Worm (Caenorhabditis elegans) whole organism, young adult: ENCODE data around the gene dhs-8.

Source experiments
- C17E4.6 ChIP-seq: fragments of 200-800 bp; sonication (Bioruptor generic); IDR thresholded peaks from 2 replicates; pipeline ENCODE4 v1.3.6; 2022; ENCODE audit warnings: missing genetic modification reagents, missing genetic modification characterization, missing compliant biosample characterization
- F57A8.1 ChIP-seq: fragments of 200-800 bp; sonication (Bioruptor generic); optimal IDR thresholded peaks from 2 replicates; lab custom pipeline; 2018; ENCODE audit warnings: mild to moderate bottlenecking, missing genetic modification characterization, moderate library complexity, missing compliant biosample characterization
- T07F8.4 ChIP-seq: sonication (generic microtip); optimal IDR thresholded peaks from 2 replicates; lab custom pipeline; 2016; ENCODE audit warnings: mild to moderate bottlenecking, missing genetic modification characterization, moderate library complexity, missing compliant biosample characterization
- akir-1 ChIP-seq: fragments of 200-800 bp; sonication (Bioruptor generic); optimal IDR thresholded peaks from 2 replicates; lab custom pipeline; 2018; ENCODE audit warnings: mild to moderate bottlenecking, missing genetic modification characterization, moderate library complexity, missing compliant biosample characterization
- ceh-27 ChIP-seq: fragments of 200-800 bp; sonication (Bioruptor generic); optimal IDR thresholded peaks from 2 replicates; lab custom pipeline; 2018; ENCODE audit warnings: mild to moderate bottlenecking, missing genetic modification characterization, moderate library complexity, missing compliant biosample characterization
- dpff-1 ChIP-seq: sonication (generic microtip); optimal IDR thresholded peaks from 2 replicates; lab custom pipeline; 2017; ENCODE audit warnings: mild to moderate bottlenecking, missing genetic modification characterization, missing compliant biosample characterization
- hlh-12 ChIP-seq: sonication (generic microtip); optimal IDR thresholded peaks from 2 replicates; lab custom pipeline; 2016; ENCODE audit warnings: missing genetic modification characterization, missing compliant biosample characterization
- lin-40 ChIP-seq: sonication (generic microtip); optimal IDR thresholded peaks from 2 replicates; lab custom pipeline; 2016; ENCODE audit warnings: missing genetic modification characterization, mild to moderate bottlenecking, missing compliant biosample characterization, missing genotype, missing genetic modification reagents
- lsl-1 ChIP-seq: fragments of 200-800 bp; sonication (Bioruptor generic); optimal IDR thresholded peaks from 2 replicates; lab custom pipeline; 2018; ENCODE audit warnings: mild to moderate bottlenecking, missing genetic modification characterization, moderate library complexity, missing compliant biosample characterization
- mel-28 ChIP-seq: sonication (generic microtip); optimal IDR thresholded peaks from 2 replicates; lab custom pipeline; 2016; ENCODE audit warnings: borderline replicate concordance, mild to moderate bottlenecking, missing genetic modification characterization, missing compliant biosample characterization
- snpc-4 ChIP-seq, 5 experiments: fragments of 150-350 bp in 1 of 5; sonication (generic microtip) in 4 of 5; optimal IDR thresholded peaks; 2 replicates each; lab custom pipeline; 2014 to 2018; ENCODE audit warnings: missing genetic modification characterization in 5 of 5, missing biosample characterization in 3 of 5, antibody characterized with exemption in 2 of 5, mild to moderate bottlenecking in 2 of 5, missing compliant biosample characterization in 2 of 5, missing genotype in 2 of 5, moderate library complexity in 2 of 5, missing genetic modification reagents in 1 of 5
- xnd-1 ChIP-seq: sonication (generic microtip); optimal IDR thresholded peaks from 2 replicates; lab custom pipeline; 2016; ENCODE audit warnings: missing genotype, missing genetic modification reagents, missing genetic modification characterization, missing compliant biosample characterization
- ztf-25 ChIP-seq: fragments of 200-800 bp; sonication (Bioruptor generic); IDR thresholded peaks from 2 replicates; pipeline ENCODE4 v1.3.6; 2022; ENCODE audit warnings: missing genetic modification reagents, missing genetic modification characterization, missing compliant biosample characterization

DNA sequence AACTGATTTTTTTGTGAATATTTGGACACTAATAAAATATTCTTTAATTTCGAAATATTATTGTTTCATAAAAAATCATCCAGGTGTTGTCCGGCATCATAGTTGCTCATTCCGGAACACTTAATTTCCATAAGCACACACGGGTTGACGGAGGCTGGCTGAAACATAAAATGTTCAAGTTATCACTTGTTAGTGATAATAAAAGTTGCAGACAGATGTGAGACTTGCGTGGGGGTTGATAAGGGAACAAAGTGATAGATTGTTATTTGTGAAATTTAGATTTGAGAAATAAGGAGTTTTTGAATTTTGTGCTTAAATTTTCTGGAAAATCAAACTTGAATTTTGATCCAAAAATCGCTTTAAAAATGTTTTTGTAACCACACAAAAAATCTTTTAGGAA lies 12.3 kb downstream of the dhs-8 start:
- no peak for TF ChIP-seq xnd-1
- no peak for TF ChIP-seq lin-40 (tag; lab: Kevin White, UChicago)
- TF ChIP-seq T07F8.4 (tag; lab: Kevin White, UChicago): no peak
- no peak for TF ChIP-seq dpff-1
- TF ChIP-seq akir-1: no peak
- no peak for TF ChIP-seq ceh-27 (GFP tag; lab: Kevin White, UChicago)
- TF ChIP-seq snpc-4 (GFP tag; optimal IDR thresholded peaks at IDR 0.05; lab: Kevin White, UChicago): no peak
- TF ChIP-seq snpc-4 (tag; optimal IDR thresholded peaks at IDR 0.05; lab: Kevin White, UChicago): no peak
- no peak for TF ChIP-seq F57A8.1 (GFP tag; lab: Kevin White, UChicago)
- TF ChIP-seq hlh-12 (tag; lab: Kevin White, UChicago): no peak
- TF ChIP-seq lsl-1: no peak
- TF ChIP-seq ztf-25 (GFP tag; lab: Robert Waterston, UW): no peak
- TF ChIP-seq mel-28 (tag; lab: Kevin White, UChicago): no peak
- no peak for TF ChIP-seq C17E4.6 (GFP tag; lab: Robert Waterston, UW)
